Fruit fly (Drosophila melanogaster) whole organism, prepupa: Measurements from ENCODE around the gene CG3706.

Experiments used
- CG11762 ChIP-seq: fragments of 200-800 bp; sonication (Bioruptor generic); optimal IDR thresholded peaks from 3 replicates; lab custom pipeline; 2016; ENCODE audit warnings: missing biosample characterization, missing genetic modification characterization; ENCODE audit not compliant: insufficient read depth
- CG15336 ChIP-seq: fragments of 200-800 bp; sonication (Bioruptor generic); IDR thresholded peaks from 2 replicates; pipeline ENCODE4 v1.3.6; 2022; ENCODE audit warnings: missing biosample characterization, missing genetic modification characterization
- CG6792 ChIP-seq: fragments of 200-800 bp; sonication (Bioruptor generic); optimal IDR thresholded peaks from 3 replicates; lab custom pipeline; 2016; ENCODE audit warnings: missing biosample characterization, missing genetic modification characterization
- Lpt ChIP-seq: fragments of 200-800 bp; sonication (Bioruptor generic); optimal IDR thresholded peaks from 3 replicates; lab custom pipeline; 2016; ENCODE audit warnings: missing biosample characterization, missing genetic modification characterization
- OdsH ChIP-seq: fragments of 200-800 bp; sonication (Bioruptor generic); optimal IDR thresholded peaks from 3 replicates; lab custom pipeline; 2016; ENCODE audit warnings: missing biosample characterization, missing genetic modification characterization
- cyc ChIP-seq: fragments of 200-800 bp; sonication (Bioruptor generic); optimal IDR thresholded peaks from 3 replicates; lab custom pipeline; 2016; ENCODE audit warnings: missing biosample characterization, missing genetic modification characterization
- eg ChIP-seq: fragments of 200-800 bp; sonication (Bioruptor generic); IDR thresholded peaks from 3 replicates; pipeline ENCODE4 v1.3.6; 2022; ENCODE audit warnings: missing biosample characterization, missing genetic modification characterization
- ss ChIP-seq, 2 experiments: fragments of 200-800 bp; sonication (Bioruptor generic); optimal IDR thresholded peaks; 2 replicates in 1 of 2; 3 replicates in 1 of 2; lab custom pipeline; 2017 to 2018; ENCODE audit warnings: mild to moderate bottlenecking in 2 of 2, missing biosample characterization in 2 of 2, missing genetic modification characterization in 2 of 2, moderate library complexity in 1 of 2

DNA sequence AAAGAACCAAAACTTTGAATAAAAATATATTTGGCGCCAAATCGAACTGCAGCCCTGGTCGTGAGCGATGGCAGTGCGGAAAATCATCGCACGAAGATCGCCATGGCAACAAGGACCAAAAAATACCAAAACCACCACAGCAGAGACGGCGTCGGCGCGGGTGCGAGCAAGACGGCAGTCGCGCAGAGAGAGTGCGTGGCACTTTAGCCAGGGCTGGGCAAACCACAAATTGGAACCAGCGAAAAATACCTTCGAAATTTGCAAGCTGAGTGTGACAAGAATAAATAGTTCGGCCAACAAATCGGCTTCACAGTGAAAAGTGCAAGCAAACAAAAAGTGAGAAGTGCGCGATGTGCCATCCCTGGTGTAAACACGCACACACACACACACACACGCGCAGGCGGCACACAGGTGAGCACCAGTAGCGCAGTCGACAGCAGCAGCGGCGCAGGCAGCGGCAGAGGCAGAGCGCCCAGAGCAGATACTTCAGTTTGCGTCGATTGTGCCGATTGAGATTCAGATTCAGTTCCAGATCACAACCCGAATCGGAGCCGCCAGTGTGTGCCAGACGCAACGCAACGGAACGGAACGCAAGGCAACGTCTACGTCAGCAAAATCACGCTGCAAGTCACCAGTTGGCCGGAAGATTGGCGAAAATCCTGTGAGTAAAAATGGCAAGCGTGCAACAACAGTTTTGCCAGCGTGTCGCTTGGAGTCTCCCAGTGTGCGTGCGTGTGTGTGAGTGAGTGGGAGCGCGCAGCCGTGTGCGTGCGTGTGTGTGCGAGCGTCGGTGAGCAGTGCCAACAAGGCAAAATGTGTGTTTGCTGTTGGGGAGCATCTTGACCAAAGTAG lies 3.0 kb upstream of the CG3706 start, which contains the start of gene TRAM:
- TF ChIP-seq CG6792 (GFP tag; lab: Kevin White, UChicago) (peak; percentile 97), cyc (peak; percentile 97), Lpt (GFP tag; lab: Kevin White, UChicago) (peak; percentile 97), OdsH (GFP tag; lab: Kevin White, UChicago) (peak; percentile 97), eg (peak; percentile 99), ss (GFP tag; optimal IDR thresholded peaks at IDR 0.05; lab: Kevin White, UChicago) (peak; percentile 98 to 99), CG15336 (GFP tag; lab: Robert Waterston, UW) (peak; percentile 99), CG11762 (peak; percentile 94)
